Worm (Caenorhabditis elegans) whole organism, L3 larva: ENCODE results near the gene vha-6.

ENCODE experiments used
- R02D3.7 ChIP-seq: fragments of 150-350 bp; optimal IDR thresholded peaks from 2 replicates; lab custom pipeline; 2014; ENCODE audit warnings: missing biosample characterization, missing genetic modification characterization
- ZK546.5 ChIP-seq: sonication (generic microtip); optimal IDR thresholded peaks from 2 replicates; lab custom pipeline; 2017; ENCODE audit warnings: missing biosample characterization, missing genetic modification characterization
- aly-2 ChIP-seq: fragments of 150-350 bp; optimal IDR thresholded peaks from 2 replicates; lab custom pipeline; 2014; ENCODE audit warnings: missing biosample characterization, missing genetic modification characterization
- ceh-16 ChIP-seq: sonication (generic microtip); optimal IDR thresholded peaks from 2 replicates; lab custom pipeline; 2017; ENCODE audit warnings: missing biosample characterization, missing genetic modification characterization
- ceh-82 ChIP-seq: fragments of 150-350 bp; optimal IDR thresholded peaks from 2 replicates; lab custom pipeline; 2014; ENCODE audit warnings: missing biosample characterization, missing genetic modification characterization
- ceh-9 ChIP-seq: sonication (generic microtip); optimal IDR thresholded peaks from 2 replicates; lab custom pipeline; 2018; ENCODE audit warnings: missing biosample characterization, missing genetic modification characterization
- daf-12 ChIP-seq: fragments of 150-350 bp; optimal IDR thresholded peaks from 2 replicates; lab custom pipeline; 2014; ENCODE audit warnings: missing biosample characterization, missing genetic modification reagents, missing genetic modification characterization
- egl-27 ChIP-seq: sonication (generic microtip); optimal IDR thresholded peaks from 4 replicates; lab custom pipeline; 2017; ENCODE audit warnings: missing biosample characterization, missing genetic modification reagents, missing genetic modification characterization
- egl-5 ChIP-seq: fragments of 150-350 bp; optimal IDR thresholded peaks from 2 replicates; lab custom pipeline; 2017; ENCODE audit warnings: missing biosample characterization, missing genetic modification reagents, missing genetic modification characterization, inconsistent platforms
- elt-1 ChIP-seq: fragments of 150-350 bp; optimal IDR thresholded peaks from 2 replicates; lab custom pipeline; 2014; ENCODE audit warnings: missing biosample characterization, missing genetic modification characterization
- elt-2 ChIP-seq: sonication (generic microtip); optimal IDR thresholded peaks from 2 replicates; lab custom pipeline; 2016; ENCODE audit warnings: missing genetic modification reagents, mild to moderate bottlenecking, missing genetic modification characterization, missing compliant biosample characterization
- elt-3 ChIP-seq, 3 experiments: fragments of 150-350 bp in 1 of 3; sonication (generic microtip) in 2 of 3; optimal IDR thresholded peaks; 2 replicates in 2 of 3; 4 replicates in 1 of 3; lab custom pipeline; 2014 to 2017; ENCODE audit warnings: missing biosample characterization in 3 of 3, missing genetic modification characterization in 3 of 3
- fkh-10 ChIP-seq: sonication (generic microtip); optimal IDR thresholded peaks from 2 replicates; lab custom pipeline; 2017; ENCODE audit warnings: missing biosample characterization, missing genetic modification reagents, missing genetic modification characterization
- fkh-2 ChIP-seq: fragments of 150-350 bp; optimal IDR thresholded peaks from 2 replicates; lab custom pipeline; 2014; ENCODE audit warnings: missing biosample characterization, missing genetic modification reagents, missing genetic modification characterization
- hmg-11 ChIP-seq: sonication (generic microtip); optimal IDR thresholded peaks from 2 replicates; lab custom pipeline; 2016; ENCODE audit warnings: missing genetic modification characterization, missing compliant biosample characterization
- jun-1 ChIP-seq: fragments of 150-350 bp; optimal IDR thresholded peaks from 2 replicates; lab custom pipeline; 2014; ENCODE audit warnings: missing biosample characterization, missing genetic modification reagents, missing genetic modification characterization
- lin-15B ChIP-seq: fragments of 150-350 bp; optimal IDR thresholded peaks from 2 replicates; lab custom pipeline; 2014; ENCODE audit warnings: missing biosample characterization, missing genetic modification characterization
- lin-39 ChIP-seq: fragments of 150-350 bp; optimal IDR thresholded peaks from 2 replicates; lab custom pipeline; 2018; ENCODE audit warnings: missing biosample characterization, missing genetic modification reagents, missing genetic modification characterization
- lsy-12 ChIP-seq: sonication (generic microtip); optimal IDR thresholded peaks from 2 replicates; lab custom pipeline; 2016; ENCODE audit warnings: mild to moderate bottlenecking, missing genetic modification characterization, missing compliant biosample characterization
- mdl-1 ChIP-seq: fragments of 150-350 bp; optimal IDR thresholded peaks from 2 replicates; lab custom pipeline; 2014; ENCODE audit warnings: missing biosample characterization, missing genetic modification characterization
- mml-1 ChIP-seq: fragments of 150-350 bp; sonication (generic microtip); optimal IDR thresholded peaks from 3 replicates; lab custom pipeline; 2014; ENCODE audit warnings: missing biosample characterization, missing genetic modification characterization
- nfya-1 ChIP-seq: sonication (generic microtip); optimal IDR thresholded peaks from 2 replicates; lab custom pipeline; 2017; ENCODE audit warnings: missing genetic modification characterization, mild to moderate bottlenecking, missing compliant biosample characterization, antibody characterized with exemption, moderate library complexity; ENCODE audit not compliant: insufficient read depth
- nhr-11 ChIP-seq: fragments of 150-350 bp; optimal IDR thresholded peaks from 2 replicates; lab custom pipeline; 2014; ENCODE audit warnings: missing biosample characterization, missing genetic modification characterization
- nhr-12 ChIP-seq: fragments of 150-350 bp; optimal IDR thresholded peaks from 2 replicates; lab custom pipeline; 2014; ENCODE audit warnings: missing biosample characterization, missing genetic modification characterization
- nhr-25 ChIP-seq: sonication (generic microtip); optimal IDR thresholded peaks from 2 replicates; lab custom pipeline; 2017; ENCODE audit warnings: missing biosample characterization, missing genetic modification characterization
- nhr-28 ChIP-seq: fragments of 150-350 bp; optimal IDR thresholded peaks from 2 replicates; lab custom pipeline; 2014; ENCODE audit warnings: missing biosample characterization, missing genetic modification characterization
- nhr-43 ChIP-seq: sonication (generic microtip); optimal IDR thresholded peaks from 2 replicates; lab custom pipeline; 2016; ENCODE audit warnings: mild to moderate bottlenecking, missing genetic modification characterization, missing compliant biosample characterization; ENCODE audit not compliant: poor library complexity, severe bottlenecking
- nhr-67 ChIP-seq: fragments of 150-350 bp; optimal IDR thresholded peaks from 2 replicates; lab custom pipeline; 2014; ENCODE audit warnings: missing biosample characterization, missing genetic modification characterization
- nhr-76 ChIP-seq: fragments of 150-350 bp; sonication (generic microtip); optimal IDR thresholded peaks from 5 replicates; lab custom pipeline; 2014; ENCODE audit warnings: missing biosample characterization, missing genetic modification characterization
- pha-4 ChIP-seq: fragments of 150-350 bp; optimal IDR thresholded peaks from 2 replicates; lab custom pipeline; 2014; ENCODE audit warnings: missing biosample characterization, missing genetic modification reagents, missing genetic modification characterization
- pqm-1 ChIP-seq: fragments of 150-350 bp; optimal IDR thresholded peaks from 2 replicates; lab custom pipeline; 2017; ENCODE audit warnings: missing biosample characterization, missing genetic modification characterization, inconsistent platforms
- sea-2 ChIP-seq: fragments of 150-350 bp; sonication (generic microtip); optimal IDR thresholded peaks from 4 replicates; lab custom pipeline; 2014; ENCODE audit warnings: missing biosample characterization, missing genetic modification reagents, missing genetic modification characterization
- skn-1 ChIP-seq: fragments of 150-350 bp; optimal IDR thresholded peaks from 2 replicates; lab custom pipeline; 2014; ENCODE audit warnings: missing biosample characterization, missing genetic modification characterization
- snpc-4 ChIP-seq: fragments of 150-350 bp; optimal IDR thresholded peaks from 2 replicates; lab custom pipeline; 2014; ENCODE audit warnings: missing biosample characterization, missing genetic modification characterization
- tbx-2 ChIP-seq: sonication (generic microtip); optimal IDR thresholded peaks from 2 replicates; lab custom pipeline; 2016; ENCODE audit warnings: mild to moderate bottlenecking, missing genetic modification characterization, missing compliant biosample characterization
- unc-39 ChIP-seq: sonication (generic microtip); optimal IDR thresholded peaks from 4 replicates; lab custom pipeline; 2017; ENCODE audit warnings: missing biosample characterization, missing genetic modification characterization
- unc-62 ChIP-seq: fragments of 150-350 bp; sonication (generic microtip); optimal IDR thresholded peaks from 4 replicates; lab custom pipeline; 2014; ENCODE audit warnings: missing biosample characterization, missing genetic modification reagents, missing genetic modification characterization
- ztf-11 ChIP-seq: fragments of 150-350 bp; optimal IDR thresholded peaks from 2 replicates; lab custom pipeline; 2014; ENCODE audit warnings: missing biosample characterization, missing genetic modification characterization

Gene vha-6

ce11 chrII:11472542-11472941 is 34.3 kb upstream of the vha-6 start:
- TF ChIP-seq snpc-4 (peak; percentile 47), elt-2 (peak; percentile 77), pha-4 (tag; lab: Kevin White, UChicago) (peak; percentile 5), lin-15B (tag; lab: Kevin White, UChicago) (no peak), nhr-25 (tag; lab: Kevin White, UChicago) (peak; percentile 51), jun-1 (tag; lab: Kevin White, UChicago) (peak; percentile 46), mdl-1 (tag; lab: Kevin White, UChicago) (peak; percentile 4), pqm-1 (tag; lab: Kevin White, UChicago) (peak; percentile 77), elt-3 (tag; optimal IDR thresholded peaks at IDR 0.05; lab: Kevin White, UChicago) (peak; percentile 24 to 86 (median 76)), skn-1 (tag; lab: Kevin White, UChicago) (peak; percentile 15), nhr-43 (tag; lab: Kevin White, UChicago) (peak; percentile 75), fkh-2 (no peak), ZK546.5 (no peak)
- TF ChIP-seq, all 47 proteins: peak for 10

ce11 chrII:11471916-11472315 is 33.7 kb upstream of the vha-6 start, which contains the start of gene mfn-1:
Gene mfn-1 (minus strand): TSS chrII:11472016.
- no peak for TF ChIP-seq nhr-28 (tag; lab: Kevin White, UChicago)
- no peak for TF ChIP-seq mml-1 (tag; lab: Kevin White, UChicago)
- TF ChIP-seq fkh-2 = no peak
- TF ChIP-seq pqm-1 (tag; lab: Kevin White, UChicago) = no peak
- no peak for TF ChIP-seq nhr-67
- TF ChIP-seq elt-2 = no peak
- TF ChIP-seq nhr-43 (tag; lab: Kevin White, UChicago) = no peak
- TF ChIP-seq nhr-76 (tag; lab: Kevin White, UChicago) = no peak
- no peak for TF ChIP-seq elt-1 (tag; lab: Kevin White, UChicago)
- TF ChIP-seq nhr-12 (tag; lab: Kevin White, UChicago) = no peak
- no peak for TF ChIP-seq lin-15B (tag; lab: Kevin White, UChicago)
- TF ChIP-seq daf-12 (tag; lab: Kevin White, UChicago) = no peak
- TF ChIP-seq hmg-11 = no peak
- TF ChIP-seq mdl-1 (tag; lab: Kevin White, UChicago) = no peak
- TF ChIP-seq nhr-25 (tag; lab: Kevin White, UChicago) = no peak
- TF ChIP-seq sea-2 (GFP tag; lab: Kevin White, UChicago) = no peak

- TF ChIP-seq nhr-25 (tag; lab: Kevin White, UChicago) (no peak), nfya-1 (tag; lab: Kevin White, UChicago) (peak; percentile 21), daf-12 (tag; lab: Kevin White, UChicago) (no peak), ceh-9 (tag; lab: Kevin White, UChicago) (no peak), tbx-2 (no peak), nhr-11 (tag; lab: Kevin White, UChicago) (no peak), ztf-11 (no peak), pha-4 (tag; lab: Kevin White, UChicago) (peak; percentile 27), lsy-12 (tag; lab: Kevin White, UChicago) (no peak), mdl-1 (tag; lab: Kevin White, UChicago) (no peak), unc-39 (tag; lab: Kevin White, UChicago) (no peak), pqm-1 (tag; lab: Kevin White, UChicago) (peak; percentile 52), jun-1 (tag; lab: Kevin White, UChicago) (no peak), nhr-28 (tag; lab: Kevin White, UChicago) (no peak), ceh-16 (no peak), egl-5 (tag; lab: Kevin White, UChicago) (no peak), lin-39 (tag; lab: Kevin White, UChicago) (no peak), aly-2 (tag; lab: Kevin White, UChicago) (no peak), unc-62 (GFP tag; lab: Kevin White, UChicago) (no peak), egl-27 (tag; lab: Kevin White, UChicago) (no peak), elt-2 (peak; percentile 65), R02D3.7 (tag; lab: Kevin White, UChicago) (no peak), nhr-43 (tag; lab: Kevin White, UChicago) (no peak), fkh-10 (GFP tag; lab: Kevin White, UChicago) (no peak), ceh-82 (tag; lab: Kevin White, UChicago) (no peak)
- TF ChIP-seq, all 47 proteins: peak for 4
Measured at ce11 chrII:11469574-11470108, 31.4 kb upstream of the vha-6 start, which contains the start of gene cisd-1. Gene cisd-1 (minus strand): TSS chrII:11469624.
